Fruit fly (Drosophila melanogaster) whole organism, embryonic: ENCODE data around the gene raw.

Experiments
- ATbp ChIP-seq: fragments of 200-800 bp; sonication (Bioruptor generic); optimal IDR thresholded peaks from 2 replicates; lab custom pipeline; 2017; ENCODE audit warnings: missing biosample characterization, mild to moderate bottlenecking, missing genetic modification characterization, missing genetic modification reagents
- Abd-B ChIP-seq: fragments of 200-800 bp; sonication (Bioruptor generic); optimal IDR thresholded peaks from 2 replicates; lab custom pipeline; 2018; ENCODE audit warnings: missing biosample characterization, mild to moderate bottlenecking, missing genetic modification characterization, moderate library complexity
- Asciz ChIP-seq: fragments of 200-800 bp; sonication (Bioruptor generic); optimal IDR thresholded peaks from 2 replicates; lab custom pipeline; 2017; ENCODE audit warnings: missing biosample characterization, mild to moderate bottlenecking, missing genetic modification characterization, missing genetic modification reagents
- B-H2 ChIP-seq: fragments of 200-800 bp; sonication (Bioruptor generic); optimal IDR thresholded peaks from 2 replicates; lab custom pipeline; 2018; ENCODE audit warnings: missing biosample characterization, mild to moderate bottlenecking, missing genetic modification characterization
- BEAF-32 ChIP-seq: fragments of 200-800 bp; sonication (Bioruptor generic); optimal IDR thresholded peaks from 3 replicates; lab custom pipeline; 2017; ENCODE audit warnings: missing biosample characterization, missing genetic modification characterization, mild to moderate bottlenecking, moderate library complexity, missing genetic modification reagents
- Bdp1 ChIP-seq: fragments of 200-800 bp; sonication (Bioruptor generic); optimal IDR thresholded peaks from 3 replicates; lab custom pipeline; 2016; ENCODE audit warnings: missing biosample characterization, missing genetic modification characterization
- C15 ChIP-seq: fragments of 200-800 bp; sonication (Bioruptor generic); IDR thresholded peaks from 3 replicates; pipeline ENCODE4 v1.3.6; 2022; ENCODE audit warnings: missing biosample characterization, missing genetic modification characterization
- CG10267 ChIP-seq: fragments of 200-800 bp; sonication (Bioruptor generic); optimal IDR thresholded peaks from 2 replicates; lab custom pipeline; 2018; ENCODE audit warnings: missing biosample characterization, mild to moderate bottlenecking, missing genetic modification characterization, moderate library complexity
- CG11504 ChIP-seq: fragments of 200-800 bp; sonication (Bioruptor generic); optimal IDR thresholded peaks from 3 replicates; lab custom pipeline; 2019; ENCODE audit warnings: missing biosample characterization, mild to moderate bottlenecking, missing genetic modification characterization, moderate library complexity
- CG12391 ChIP-seq: fragments of 200-800 bp; sonication (Bioruptor generic); optimal IDR thresholded peaks from 3 replicates; lab custom pipeline; 2018; ENCODE audit warnings: missing biosample characterization, mild to moderate bottlenecking, missing genetic modification characterization, moderate library complexity
- CG14710 ChIP-seq: fragments of 200-800 bp; sonication (Bioruptor generic); optimal IDR thresholded peaks from 3 replicates; lab custom pipeline; 2019; ENCODE audit warnings: missing biosample characterization, mild to moderate bottlenecking, missing genetic modification characterization, moderate library complexity
- CG15011 ChIP-seq: fragments of 200-800 bp; sonication (Bioruptor generic); optimal IDR thresholded peaks from 3 replicates; lab custom pipeline; 2018; ENCODE audit warnings: missing biosample characterization, mild to moderate bottlenecking, missing genetic modification characterization
- CG15514 ChIP-seq: fragments of 200-800 bp; sonication (Bioruptor generic); optimal IDR thresholded peaks from 3 replicates; lab custom pipeline; 2017; ENCODE audit warnings: missing biosample characterization, missing genetic modification characterization, mild to moderate bottlenecking, moderate library complexity, missing genetic modification reagents
- CG15601 ChIP-seq: fragments of 200-800 bp; sonication (Bioruptor generic); optimal IDR thresholded peaks from 3 replicates; lab custom pipeline; 2019; ENCODE audit warnings: missing biosample characterization, mild to moderate bottlenecking, missing genetic modification characterization, moderate library complexity
- CG1602 ChIP-seq: fragments of 200-800 bp; sonication (Bioruptor generic); optimal IDR thresholded peaks from 3 replicates; lab custom pipeline; 2016; ENCODE audit warnings: missing biosample characterization, missing genetic modification characterization
- CG18764 ChIP-seq: fragments of 200-800 bp; sonication (Bioruptor generic); optimal IDR thresholded peaks from 3 replicates; lab custom pipeline; 2016; ENCODE audit warnings: missing biosample characterization, missing genetic modification characterization
- CG2712 ChIP-seq: fragments of 200-800 bp; optimal IDR thresholded peaks from 3 replicates; lab custom pipeline; 2019; ENCODE audit warnings: missing biosample characterization, mild to moderate bottlenecking, missing genetic modification characterization, moderate library complexity
- CG30403 ChIP-seq: fragments of 200-800 bp; sonication (Bioruptor generic); optimal IDR thresholded peaks from 3 replicates; lab custom pipeline; 2016; ENCODE audit warnings: missing biosample characterization, missing genetic modification characterization
- CG34376 ChIP-seq: fragments of 200-800 bp; sonication (Bioruptor generic); optimal IDR thresholded peaks from 2 replicates; lab custom pipeline; 2018; ENCODE audit warnings: missing biosample characterization, mild to moderate bottlenecking, missing genetic modification characterization
- CG6272 ChIP-seq: fragments of 200-800 bp; sonication (Bioruptor generic); IDR thresholded peaks from 2 replicates; pipeline ENCODE4 v1.3.6; 2022; ENCODE audit warnings: missing biosample characterization, missing genetic modification characterization
- CG9797 ChIP-seq: fragments of 200-800 bp; sonication (Bioruptor generic); optimal IDR thresholded peaks from 3 replicates; lab custom pipeline; 2018; ENCODE audit warnings: missing biosample characterization, mild to moderate bottlenecking, missing genetic modification characterization
- Dll ChIP-seq: fragments of 200-800 bp; sonication (Bioruptor generic); IDR thresholded peaks from 4 replicates; pipeline ENCODE4 v1.3.6; 2022; ENCODE audit warnings: missing biosample characterization, missing genetic modification characterization; ENCODE audit not compliant: partially characterized antibody
- Drgx ChIP-seq: fragments of 200-800 bp; sonication (Bioruptor generic); IDR thresholded peaks from 2 replicates; pipeline ENCODE4 v1.3.6; 2022; ENCODE audit warnings: missing biosample characterization, missing genetic modification characterization
- E2f1 ChIP-seq: fragments of 200-800 bp; sonication (Bioruptor generic); IDR thresholded peaks from 2 replicates; pipeline ENCODE4 v1.3.6; 2022; ENCODE audit warnings: missing biosample characterization, missing genetic modification characterization
- Elba2 ChIP-seq: fragments of 200-800 bp; sonication (Bioruptor generic); optimal IDR thresholded peaks from 3 replicates; lab custom pipeline; 2016; ENCODE audit warnings: missing biosample characterization, missing genetic modification characterization
- Hey ChIP-seq: fragments of 200-800 bp; sonication (Bioruptor generic); optimal IDR thresholded peaks from 3 replicates; lab custom pipeline; 2018; ENCODE audit warnings: missing biosample characterization, mild to moderate bottlenecking, missing genetic modification characterization
- HmgZ ChIP-seq: fragments of 200-800 bp; sonication (Bioruptor generic); optimal IDR thresholded peaks from 2 replicates; lab custom pipeline; 2018; ENCODE audit warnings: missing biosample characterization, mild to moderate bottlenecking, missing genetic modification characterization
- Hmr ChIP-seq: fragments of 200-800 bp; sonication (Bioruptor generic); optimal IDR thresholded peaks from 3 replicates; lab custom pipeline; 2017; ENCODE audit warnings: mild to moderate bottlenecking, missing biosample characterization, missing genetic modification reagents, missing genetic modification characterization
- Hsf ChIP-seq: fragments of 200-800 bp; sonication (Bioruptor generic); optimal IDR thresholded peaks from 3 replicates; lab custom pipeline; 2016; ENCODE audit warnings: missing biosample characterization, missing genetic modification characterization
- Lim3 ChIP-seq: fragments of 200-800 bp; sonication (Bioruptor generic); IDR thresholded peaks from 2 replicates; pipeline ENCODE4 v1.3.6; 2022; ENCODE audit warnings: missing biosample characterization, missing genetic modification characterization
- NK7.1 ChIP-seq: fragments of 200-800 bp; sonication (Bioruptor generic); optimal IDR thresholded peaks from 3 replicates; lab custom pipeline; 2016; ENCODE audit warnings: missing biosample characterization, missing genetic modification characterization
- Nf-YC ChIP-seq: fragments of 200-800 bp; optimal IDR thresholded peaks from 3 replicates; lab custom pipeline; 2019; ENCODE audit warnings: missing biosample characterization, mild to moderate bottlenecking, missing genetic modification characterization, moderate library complexity
- Pdp1 ChIP-seq, 2 experiments: fragments of 200-800 bp; sonication (Bioruptor generic); optimal IDR thresholded peaks; 3 replicates each; lab custom pipeline; 2016; ENCODE audit warnings: missing biosample characterization in 2 of 2, missing genetic modification characterization in 2 of 2, mild to moderate bottlenecking in 1 of 2, moderate library complexity in 1 of 2
- Ssrp ChIP-seq: fragments of 200-800 bp; sonication (Bioruptor generic); optimal IDR thresholded peaks from 2 replicates; lab custom pipeline; 2018; ENCODE audit warnings: missing biosample characterization, mild to moderate bottlenecking, missing genetic modification characterization, moderate library complexity
- Tbp ChIP-seq: fragments of >200 bp; optimal IDR thresholded peaks from 2 replicates; lab custom pipeline; 2018; ENCODE audit warnings: missing biosample characterization, missing genetic modification characterization
- ato ChIP-seq: fragments of 200-800 bp; sonication (Bioruptor generic); IDR thresholded peaks from 2 replicates; pipeline ENCODE4 v1.3.6; 2022; ENCODE audit warnings: missing biosample characterization, missing genetic modification characterization; ENCODE audit not compliant: partially characterized antibody
- ci ChIP-seq: fragments of 200-800 bp; sonication (Bioruptor generic); IDR thresholded peaks from 3 replicates; pipeline ENCODE4 v1.3.6; 2022; ENCODE audit warnings: missing biosample characterization, missing genetic modification characterization
- dati ChIP-seq: fragments of 200-800 bp; sonication (Bioruptor generic); IDR thresholded peaks from 2 replicates; pipeline ENCODE4 v1.3.6; 2022; ENCODE audit warnings: missing biosample characterization, missing genetic modification characterization
- gfzf ChIP-seq: fragments of 200-800 bp; sonication (Bioruptor generic); optimal IDR thresholded peaks from 2 replicates; lab custom pipeline; 2016; ENCODE audit warnings: missing biosample characterization, mild to moderate bottlenecking, missing genetic modification characterization, moderate library complexity
- jumu ChIP-seq: fragments of 200-800 bp; sonication (Bioruptor generic); optimal IDR thresholded peaks from 3 replicates; lab custom pipeline; 2016; ENCODE audit warnings: missing biosample characterization, missing genetic modification characterization
- lab ChIP-seq: fragments of 200-800 bp; sonication (Bioruptor generic); optimal IDR thresholded peaks from 3 replicates; lab custom pipeline; 2017; ENCODE audit warnings: missing biosample characterization, missing genetic modification characterization, mild to moderate bottlenecking, moderate library complexity, missing genetic modification reagents
- pros ChIP-seq: fragments of 200-800 bp; sonication (Bioruptor generic); optimal IDR thresholded peaks from 3 replicates; lab custom pipeline; 2019; ENCODE audit warnings: missing biosample characterization, mild to moderate bottlenecking, missing genetic modification characterization, moderate library complexity
- row ChIP-seq: fragments of 200-800 bp; sonication (Bioruptor generic); IDR thresholded peaks from 3 replicates; pipeline ENCODE4 v1.3.6; 2022; ENCODE audit warnings: missing biosample characterization, missing genetic modification characterization
- salm ChIP-seq: fragments of 200-800 bp; sonication (Bioruptor generic); optimal IDR thresholded peaks from 2 replicates; lab custom pipeline; 2018; ENCODE audit warnings: missing biosample characterization, mild to moderate bottlenecking, missing genetic modification characterization
- sug ChIP-seq: fragments of 200-800 bp; optimal IDR thresholded peaks from 2 replicates; lab custom pipeline; 2019; ENCODE audit warnings: missing biosample characterization, mild to moderate bottlenecking, missing genetic modification characterization, moderate library complexity
- toy ChIP-seq: fragments of 200-800 bp; sonication (Bioruptor generic); IDR thresholded peaks from 2 replicates; pipeline ENCODE4 v1.3.6; 2022; ENCODE audit warnings: missing biosample characterization, missing genetic modification characterization
- vvl ChIP-seq: fragments of 200-800 bp; sonication (Bioruptor generic); IDR thresholded peaks from 2 replicates; pipeline ENCODE4 v1.3.6; 2022; ENCODE audit warnings: missing biosample characterization, missing genetic modification characterization
- yki ChIP-seq: fragments of >200 bp; optimal IDR thresholded peaks from 3 replicates; lab custom pipeline; 2018

Gene raw

DNA sequence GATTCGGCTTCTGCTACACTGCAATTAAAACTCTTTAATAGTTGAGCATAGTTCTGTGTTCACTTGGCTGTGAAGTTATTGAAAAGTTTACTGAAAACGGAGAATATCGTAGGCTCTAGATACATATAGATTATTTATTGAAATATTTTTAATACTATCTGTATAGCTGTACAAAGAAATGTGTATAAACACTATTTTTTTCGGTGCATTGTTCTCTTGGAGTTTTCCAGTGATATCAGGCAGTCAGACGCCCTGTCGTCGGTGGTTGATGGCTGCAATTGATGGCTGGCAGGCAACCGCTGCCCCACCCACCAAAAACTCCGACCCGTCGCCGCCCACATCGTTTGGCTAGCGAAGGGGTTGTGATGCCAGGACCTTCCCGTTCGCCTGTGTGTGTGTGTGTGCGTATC lies 5.9 kb upstream of the raw start (continued):
- no peak for TF ChIP-seq Lim3
- peak; percentile 49 for TF ChIP-seq lab (GFP tag; lab: Kevin White, UChicago)
- no peak for TF ChIP-seq Hsf (GFP tag; lab: Kevin White, UChicago)
- no peak for TF ChIP-seq salm
- no peak for TF ChIP-seq jumu (GFP tag; lab: Kevin White, UChicago)
- TF ChIP-seq toy: no peak
- peak; percentile 6 for TF ChIP-seq CG1602 (GFP tag; lab: Kevin White, UChicago)
- TF ChIP-seq ci (GFP tag; lab: Robert Waterston, UW): peak; percentile 69; the same call in 2 of the 3 replicates
- TF ChIP-seq E2f1: peak; percentile 51; the same call in 1 of the 2 replicates
- TF ChIP-seq Bdp1 (GFP tag; lab: Kevin White, UChicago): no peak
- no peak for TF ChIP-seq Dll
- peak; percentile 5 for TF ChIP-seq CG30403 (GFP tag; lab: Kevin White, UChicago)
- no peak for TF ChIP-seq CG15011 (GFP tag; lab: Kevin White, UChicago)

- peak; percentile 69 for TF ChIP-seq pros (GFP tag; lab: Kevin White, UChicago)
- no peak for TF ChIP-seq dati (GFP tag; lab: Robert Waterston, UW)
- no peak for TF ChIP-seq Ssrp (tag; lab: Kevin White, UChicago)
- no peak for TF ChIP-seq ATbp (GFP tag; lab: Kevin White, UChicago)
- TF ChIP-seq Hey (tag; lab: Kevin White, UChicago): peak; percentile 91
- TF ChIP-seq, all 482 proteins: peak for 2
Observed at dm6 chr2L:8743082-8743481, 2.6 kb upstream of the raw start.

DNA sequence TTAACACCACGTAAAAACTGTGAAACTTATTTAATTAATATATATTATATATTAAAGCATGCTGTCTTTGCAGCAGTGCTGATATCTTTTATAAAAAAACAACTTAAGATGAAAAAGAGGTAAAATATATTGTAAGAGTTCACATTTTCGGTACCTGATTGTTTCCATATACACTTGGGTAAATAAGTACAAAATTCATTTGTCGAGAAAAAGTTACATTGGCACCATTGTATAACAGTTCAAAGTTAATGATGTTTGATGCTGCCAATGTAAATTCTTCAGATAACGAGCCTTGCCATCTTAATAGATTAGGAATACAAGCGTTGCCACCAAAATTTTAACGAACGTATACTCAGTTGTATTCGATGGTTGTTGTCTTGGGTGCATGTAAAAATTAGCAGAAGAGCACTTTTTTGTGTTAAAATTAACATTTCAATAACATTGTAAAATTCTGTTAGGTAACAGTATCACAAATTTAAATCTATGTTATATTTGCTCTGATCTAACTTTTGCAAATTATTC lies 358 bp upstream of the raw start:
- peak; percentile 23 for TF ChIP-seq Nf-YC (tag; lab: Kevin White, UChicago)
- TF ChIP-seq NK7.1 (GFP tag; lab: Kevin White, UChicago): no peak
- TF ChIP-seq CG34376 (GFP tag; lab: Kevin White, UChicago): no peak
- peak; percentile 3 for TF ChIP-seq BEAF-32 (GFP tag; lab: Kevin White, UChicago)
- peak; percentile 34 for TF ChIP-seq CG2712
- TF ChIP-seq HmgZ (tag; lab: Kevin White, UChicago): peak; percentile 9
- TF ChIP-seq Drgx: no peak
- peak; percentile 44 for TF ChIP-seq CG14710 (tag; lab: Kevin White, UChicago)
- TF ChIP-seq CG15601: peak; percentile 29
- TF ChIP-seq Bdp1 (GFP tag; lab: Kevin White, UChicago): no peak
- no peak for TF ChIP-seq CG6272 (GFP tag; lab: Robert Waterston, UW)
- no peak for TF ChIP-seq Asciz (GFP tag; lab: Kevin White, UChicago)
- TF ChIP-seq Pdp1 (GFP tag; optimal IDR thresholded peaks at IDR 0.05; lab: Kevin White, UChicago): peak in 1 of 2 experiments; percentile 7
- no peak for TF ChIP-seq ato
- TF ChIP-seq Elba2 (GFP tag; lab: Kevin White, UChicago): no peak
- TF ChIP-seq Abd-B (GFP tag; lab: Kevin White, UChicago): peak; percentile 66
- TF ChIP-seq CG9797 (GFP tag; lab: Kevin White, UChicago): peak; percentile 16
- peak; percentile 10 for TF ChIP-seq Hmr
- peak; percentile 8 for TF ChIP-seq CG11504
- TF ChIP-seq CG12391 (tag; lab: Kevin White, UChicago): peak; percentile 9
- TF ChIP-seq C15 (GFP tag; lab: Robert Waterston, UW): no peak
- peak; percentile 2 for TF ChIP-seq yki (lab: Kevin White, UChicago)
- peak; percentile 18 for TF ChIP-seq CG15514
- TF ChIP-seq sug (tag; lab: Kevin White, UChicago): peak; percentile 8
- TF ChIP-seq row: peak; percentile 79
- TF ChIP-seq Tbp: no peak
- TF ChIP-seq CG18764 (GFP tag; lab: Kevin White, UChicago): no peak
- no peak for TF ChIP-seq B-H2 (GFP tag; lab: Kevin White, UChicago)
- TF ChIP-seq CG10267 (tag; lab: Kevin White, UChicago): peak; percentile 12
- peak; percentile 43 for TF ChIP-seq gfzf (GFP tag; lab: Kevin White, UChicago)
- 0 out of 2 replicates have a peak, but pooled peaks have one; percentile 14 for TF ChIP-seq vvl (GFP tag; lab: Robert Waterston, UW)
